Worm (Caenorhabditis elegans): Measurements from ENCODE around the gene C47A4.1.

C47A4.1 gene

DNA sequence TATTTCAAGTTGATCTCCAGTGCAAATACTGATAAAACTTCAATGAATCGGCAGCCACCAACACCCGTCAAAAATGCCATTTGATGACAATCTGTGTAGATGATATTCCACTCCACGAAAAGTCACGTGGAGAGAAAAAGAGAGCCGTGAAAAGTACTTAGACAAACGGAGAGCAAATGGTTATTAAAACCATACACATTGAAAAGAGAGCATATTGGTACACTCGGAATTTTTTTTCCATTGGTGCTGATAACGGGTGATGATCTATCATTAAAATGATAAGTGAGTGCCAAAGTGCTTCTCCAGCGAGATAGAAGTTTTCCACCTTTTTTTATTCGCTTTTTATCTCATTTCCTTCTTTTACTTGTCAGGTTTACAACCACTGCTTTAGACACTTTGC lies 9.0 kb upstream of the C47A4.1 start:
- TF ChIP-seq lin-39 (tag; optimal IDR thresholded peaks at IDR 0.05) (no peak), unc-39 (tag; optimal IDR thresholded peaks at IDR 0.05) (no peak), skn-1 (tag; optimal IDR thresholded peaks at IDR 0.05) (peak; percentile 70), ama-1 (optimal IDR thresholded peaks at IDR 0.05) (no peak), jun-1 (tag; optimal IDR thresholded peaks at IDR 0.05) (peak; percentile 68), nhr-12 (tag; optimal IDR thresholded peaks at IDR 0.05) (no peak), ceh-82 (tag; optimal IDR thresholded peaks at IDR 0.05) (no peak), pha-4 (tag; optimal IDR thresholded peaks at IDR 0.05) (peak; percentile 46), aly-2 (tag; optimal IDR thresholded peaks at IDR 0.05) (no peak), ceh-9 (tag; optimal IDR thresholded peaks at IDR 0.05) (no peak), pqm-1 (tag; optimal IDR thresholded peaks at IDR 0.05) (peak; percentile 95), nhr-23 (tag; optimal IDR thresholded peaks at IDR 0.05) (no peak), snpc-4 (tag; optimal IDR thresholded peaks at IDR 0.05) (no peak), fos-1 (tag; optimal IDR thresholded peaks at IDR 0.05) (peak; percentile 18), zag-1 (tag; optimal IDR thresholded peaks at IDR 0.05) (no peak), ceh-16 (tag; optimal IDR thresholded peaks at IDR 0.05) (no peak), elt-2 (tag; optimal IDR thresholded peaks at IDR 0.05) (peak; percentile 100), mdl-1 (tag; optimal IDR thresholded peaks at IDR 0.05) (no peak), ZK546.5 (tag; optimal IDR thresholded peaks at IDR 0.05) (no peak), nhr-25 (tag; optimal IDR thresholded peaks at IDR 0.05) (no peak)

ce11 chrIV:13721000-13721399 lies 4.8 kb upstream of the C47A4.1 start:
- TF ChIP-seq elt-1 (tag; optimal IDR thresholded peaks at IDR 0.05) (peak; percentile 62), pha-4 (tag; optimal IDR thresholded peaks at IDR 0.05) (no peak)

ce11 chrIV:13718918-13719317 lies 2.7 kb upstream of the C47A4.1 start:
- peak; percentile 24 for TF ChIP-seq nhr-23 (tag; optimal IDR thresholded peaks at IDR 0.05)
- TF ChIP-seq ceh-16 (tag; optimal IDR thresholded peaks at IDR 0.05) = no peak
- TF ChIP-seq unc-62 (GFP tag; optimal IDR thresholded peaks at IDR 0.05) = peak; percentile 90
- TF ChIP-seq elt-1 (tag; optimal IDR thresholded peaks at IDR 0.05) = peak; percentile 93
- peak; percentile 57 for TF ChIP-seq nhr-25 (tag; optimal IDR thresholded peaks at IDR 0.05)

ce11 chrIV:13716735-13717134 lies 556 bp upstream of the C47A4.1 start:
- TF ChIP-seq ztf-4 (tag; optimal IDR thresholded peaks at IDR 0.05) = no peak
- TF ChIP-seq R02D3.7 (tag; optimal IDR thresholded peaks at IDR 0.05) = no peak
- TF ChIP-seq daf-12 (tag; optimal IDR thresholded peaks at IDR 0.05) = no peak

DNA sequence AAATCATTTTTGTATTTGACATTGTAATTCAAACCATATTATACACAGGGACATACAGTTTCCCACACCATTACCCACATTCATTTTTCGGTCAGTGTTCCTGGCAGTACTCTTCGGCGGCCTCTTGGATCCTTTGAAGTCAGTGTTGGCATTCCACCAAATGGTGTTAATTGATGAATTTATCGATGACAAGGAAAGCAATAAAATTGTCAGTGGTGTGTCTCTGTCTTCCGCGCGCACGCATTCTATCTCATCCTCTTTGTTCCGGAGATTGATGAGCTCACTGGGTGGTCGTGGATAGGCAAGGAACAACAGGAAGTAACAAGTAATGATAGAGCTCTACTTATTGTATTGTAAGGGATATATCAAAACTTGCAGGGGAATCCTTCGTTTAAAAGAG lies 5.8 kb downstream of the C47A4.1 start:
- TF ChIP-seq eor-1 (tag; optimal IDR thresholded peaks at IDR 0.05) = no peak

- TF ChIP-seq fkh-10 (GFP tag; optimal IDR thresholded peaks at IDR 0.05) (no peak), ztf-4 (tag; optimal IDR thresholded peaks at IDR 0.05) (no peak), lsy-12 (tag; optimal IDR thresholded peaks at IDR 0.05) (no peak), lin-39 (tag; optimal IDR thresholded peaks at IDR 0.05) (no peak), snpc-4 (tag; optimal IDR thresholded peaks at IDR 0.05) (peak; percentile 33), eor-1 (tag; optimal IDR thresholded peaks at IDR 0.05) (no peak)
Observed at ce11 chrIV:13709069-13709640, 7.0 kb downstream of the C47A4.1 start.

DNA sequence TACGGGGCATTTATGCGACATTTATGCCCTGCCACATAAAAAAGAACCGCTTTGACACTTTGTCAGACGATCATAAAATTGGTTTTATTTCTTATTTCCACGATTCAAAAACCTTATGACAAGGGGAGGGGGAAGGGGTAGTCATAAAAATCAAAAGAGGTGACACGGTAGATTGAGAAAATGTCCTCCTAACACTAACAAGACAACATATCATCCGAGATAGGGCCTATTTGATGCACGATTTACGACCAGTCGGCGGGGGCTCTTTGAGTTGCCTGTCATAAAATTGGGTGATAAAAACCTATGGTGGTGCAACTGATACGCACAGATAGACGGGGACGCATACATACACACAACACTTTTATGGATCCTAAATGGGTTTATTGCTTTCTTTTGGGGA lies 8.3 kb downstream of the C47A4.1 start:
- TF ChIP-seq elt-2 (tag; optimal IDR thresholded peaks at IDR 0.05) = peak; percentile 97
- peak; percentile 88 for TF ChIP-seq pqm-1 (tag; optimal IDR thresholded peaks at IDR 0.05)
- no peak for TF ChIP-seq fkh-10 (GFP tag; optimal IDR thresholded peaks at IDR 0.05)

DNA sequence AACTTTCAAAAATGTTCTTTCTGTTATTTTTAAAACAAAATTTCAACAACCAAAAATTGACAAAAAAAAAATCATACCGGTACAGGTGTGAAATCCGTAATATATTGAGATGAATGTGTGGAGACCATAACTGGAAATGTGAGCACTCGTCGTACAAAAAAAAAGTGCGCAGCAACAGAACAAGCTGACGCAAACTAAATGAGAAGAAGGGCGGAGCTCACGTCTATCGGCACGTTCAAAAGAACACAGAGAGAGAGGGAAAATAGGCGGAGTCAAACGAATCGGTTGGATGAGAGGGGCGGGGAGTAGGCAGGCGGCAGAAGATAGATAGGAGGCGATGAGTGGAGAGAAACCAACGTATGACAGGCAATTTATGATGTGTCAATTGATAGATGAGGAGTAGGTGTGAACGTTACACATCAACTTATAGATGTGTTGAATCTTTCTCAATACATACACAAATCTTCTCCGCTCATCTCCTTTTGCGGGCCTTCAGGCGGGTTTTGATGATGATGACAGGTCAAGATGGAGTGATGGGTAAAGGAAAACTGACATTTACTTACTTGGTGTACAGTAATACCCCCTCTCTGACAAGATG lies 12.3 kb downstream of the C47A4.1 start, which contains the start of gene tlp-1:
Gene tlp-1, minus strand, starts transcription at position 255 of the 598 bp plus-strand sequence.
- TF ChIP-seq egl-5 (tag; optimal IDR thresholded peaks at IDR 0.05) = peak; percentile 43
- peak; percentile 86 for TF ChIP-seq lin-39 (tag; optimal IDR thresholded peaks at IDR 0.05)
- peak; percentile 68 for TF ChIP-seq nhr-43 (tag; optimal IDR thresholded peaks at IDR 0.05; ENCODE audit: poor library complexity, severe bottlenecking)
- TF ChIP-seq hmg-11 (tag; optimal IDR thresholded peaks at IDR 0.05) = peak; percentile 22
- TF ChIP-seq fos-1 (tag; optimal IDR thresholded peaks at IDR 0.05) = no peak
- no peak for TF ChIP-seq nhr-23 (tag; optimal IDR thresholded peaks at IDR 0.05)
- TF ChIP-seq ceh-16 (tag; optimal IDR thresholded peaks at IDR 0.05) = peak; percentile 58
- TF ChIP-seq daf-12 (tag; optimal IDR thresholded peaks at IDR 0.05) = no peak
- TF ChIP-seq ceh-82 (tag; optimal IDR thresholded peaks at IDR 0.05) = no peak
- TF ChIP-seq elt-1 (tag; optimal IDR thresholded peaks at IDR 0.05) = peak; percentile 69
- TF ChIP-seq elt-2 (tag; optimal IDR thresholded peaks at IDR 0.05) = peak; percentile 6
- peak; percentile 31 for TF ChIP-seq ceh-28 (tag; optimal IDR thresholded peaks at IDR 0.05)
- peak; percentile 94 for TF ChIP-seq unc-62 (GFP tag; optimal IDR thresholded peaks at IDR 0.05)
- TF ChIP-seq ama-1 (optimal IDR thresholded peaks at IDR 0.05) = peak; percentile 66
- TF ChIP-seq nfya-1 (tag; optimal IDR thresholded peaks at IDR 0.05; ENCODE audit: insufficient read depth) = peak; percentile 98
- TF ChIP-seq nhr-25 (tag; optimal IDR thresholded peaks at IDR 0.05) = peak; percentile 79
